Worm (Caenorhabditis elegans): ENCODE results near the gene Y50D4C.3.

- TF ChIP-seq dve-1 (tag; optimal IDR thresholded peaks at IDR 0.05) (no peak), pha-4 (tag; optimal IDR thresholded peaks at IDR 0.05) (no peak), tbx-7 (tag; optimal IDR thresholded peaks at IDR 0.05) (no peak), ahr-1 (tag; optimal IDR thresholded peaks at IDR 0.05) (no peak), nhr-11 (tag; optimal IDR thresholded peaks at IDR 0.05) (no peak)
Observed at ce11 chrV:942556-942955, 2.5 kb downstream of the Y50D4C.3 start.
